Fruit fly (Drosophila melanogaster) whole organism, prepupa: Measurements from ENCODE around the gene CG12256.
A peak's percentile ranks its signal among the peaks of the same experiment; 100 is the strongest.

Experiments
- Blimp-1 ChIP-seq: fragments of 200-800 bp; sonication (Bioruptor generic); optimal IDR thresholded peaks from 3 replicates; lab custom pipeline; 2017; ENCODE audit warnings: missing biosample characterization, missing genetic modification characterization, mild to moderate bottlenecking, moderate library complexity, missing genetic modification reagents
- CG10669 ChIP-seq: fragments of 200-800 bp; sonication (Bioruptor generic); optimal IDR thresholded peaks from 3 replicates; lab custom pipeline; 2018; ENCODE audit warnings: missing biosample characterization, mild to moderate bottlenecking, missing genetic modification characterization, moderate library complexity
- CG11762 ChIP-seq: fragments of 200-800 bp; sonication (Bioruptor generic); optimal IDR thresholded peaks from 3 replicates; lab custom pipeline; 2016; ENCODE audit warnings: missing biosample characterization, missing genetic modification characterization; ENCODE audit not compliant: insufficient read depth
- CG11902 ChIP-seq: fragments of 200-800 bp; sonication (Bioruptor generic); optimal IDR thresholded peaks from 3 replicates; lab custom pipeline; 2016; ENCODE audit warnings: missing biosample characterization, missing genetic modification characterization
- CG15336 ChIP-seq: fragments of 200-800 bp; sonication (Bioruptor generic); IDR thresholded peaks from 2 replicates; pipeline ENCODE4 v1.3.6; 2022; ENCODE audit warnings: missing biosample characterization, missing genetic modification characterization
- CG32006 ChIP-seq: fragments of 200-800 bp; sonication (Bioruptor generic); optimal IDR thresholded peaks from 3 replicates; lab custom pipeline; 2017; ENCODE audit warnings: missing biosample characterization, mild to moderate bottlenecking, missing genetic modification characterization
- CG6163 ChIP-seq: fragments of 200-800 bp; sonication (Bioruptor generic); IDR thresholded peaks from 3 replicates; pipeline ENCODE4 v1.3.6; 2022; ENCODE audit warnings: missing biosample characterization, missing genetic modification characterization
- CG6276 ChIP-seq: fragments of 200-800 bp; sonication (Bioruptor generic); optimal IDR thresholded peaks from 2 replicates; lab custom pipeline; 2017; ENCODE audit warnings: missing biosample characterization, mild to moderate bottlenecking, missing genetic modification characterization
- CG6808 ChIP-seq: fragments of 200-800 bp; sonication (Bioruptor generic); optimal IDR thresholded peaks from 3 replicates; lab custom pipeline; 2017; ENCODE audit warnings: missing biosample characterization, missing genetic modification characterization, mild to moderate bottlenecking, moderate library complexity, missing genetic modification reagents
- CG8119 ChIP-seq: fragments of 200-800 bp; sonication (Bioruptor generic); IDR thresholded peaks from 3 replicates; pipeline ENCODE4 v1.3.6; 2022; ENCODE audit warnings: missing biosample characterization, missing genetic modification characterization
- Hr4 ChIP-seq: fragments of 200-800 bp; sonication (Bioruptor generic); optimal IDR thresholded peaks from 3 replicates; lab custom pipeline; 2016; ENCODE audit warnings: missing biosample characterization, missing genetic modification characterization
- achi ChIP-seq: fragments of 200-800 bp; sonication (Bioruptor generic); optimal IDR thresholded peaks from 3 replicates; lab custom pipeline; 2016; ENCODE audit warnings: missing biosample characterization, missing genetic modification characterization
- cyc ChIP-seq: fragments of 200-800 bp; sonication (Bioruptor generic); optimal IDR thresholded peaks from 3 replicates; lab custom pipeline; 2016; ENCODE audit warnings: missing biosample characterization, missing genetic modification characterization
- esn ChIP-seq: fragments of 200-800 bp; sonication (Bioruptor generic); optimal IDR thresholded peaks from 2 replicates; lab custom pipeline; 2016; ENCODE audit warnings: missing biosample characterization, mild to moderate bottlenecking, missing genetic modification characterization, moderate library complexity

DNA sequence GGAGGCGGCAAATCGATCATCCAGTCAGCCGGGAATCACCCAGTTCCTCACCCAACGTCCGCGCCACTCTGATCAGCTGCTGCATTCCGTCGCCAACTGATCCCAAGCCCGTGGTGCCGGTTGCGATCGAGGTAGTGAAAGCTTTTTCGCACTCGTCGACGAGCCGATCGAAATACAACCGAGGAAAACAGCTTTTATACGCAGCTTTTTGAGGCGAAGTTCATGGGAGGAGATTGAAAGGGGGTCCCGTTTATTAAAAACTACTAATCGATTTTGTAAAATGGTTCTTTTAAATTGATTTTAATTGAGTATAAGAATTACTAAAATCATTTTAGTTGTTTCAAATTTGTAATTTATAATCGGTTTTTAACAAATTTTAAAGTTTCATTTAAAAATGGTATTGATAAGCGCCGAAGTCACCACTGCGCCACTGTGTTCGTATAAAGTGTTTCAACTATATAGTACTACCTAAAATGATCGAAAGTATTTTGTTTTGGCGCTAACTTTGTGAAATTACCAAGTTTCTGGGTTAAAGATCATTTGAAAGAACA lies 4.7 kb downstream of the CG12256 start, which contains the start of gene CG4860:
- peak; percentile 70 for TF ChIP-seq CG6808 (GFP tag; lab: Kevin White, UChicago)
- TF ChIP-seq CG11762 (GFP tag; lab: Kevin White, UChicago): peak; percentile 77
- peak; percentile 86 for TF ChIP-seq CG32006 (GFP tag; lab: Kevin White, UChicago)
- TF ChIP-seq CG15336 (GFP tag; lab: Robert Waterston, UW): peak; percentile 91
- peak; percentile 84 for TF ChIP-seq CG6276 (GFP tag; lab: Kevin White, UChicago)
- peak; percentile 94 for TF ChIP-seq esn
- TF ChIP-seq CG11902: peak; percentile 67
- TF ChIP-seq achi: peak; percentile 89
- TF ChIP-seq cyc (GFP tag; lab: Kevin White, UChicago): peak; percentile 85
- TF ChIP-seq Hr4 (GFP tag; lab: Kevin White, UChicago): peak; percentile 92
- peak; percentile 79 for TF ChIP-seq CG10669 (GFP tag; lab: Kevin White, UChicago)
- peak; percentile 91 for TF ChIP-seq CG8119 (GFP tag; lab: Robert Waterston, UW)
- TF ChIP-seq CG6163 (GFP tag; lab: Robert Waterston, UW): peak; percentile 92
- peak; percentile 51 for TF ChIP-seq Blimp-1 (GFP tag; lab: Kevin White, UChicago)
